Fruit fly (Drosophila melanogaster) whole organism, prepupa: ENCODE data around the gene drm.

Experiments used
- Blimp-1 ChIP-seq: fragments of 200-800 bp; sonication (Bioruptor generic); optimal IDR thresholded peaks from 3 replicates; lab custom pipeline; 2017; ENCODE audit warnings: missing biosample characterization, missing genetic modification characterization, mild to moderate bottlenecking, moderate library complexity, missing genetic modification reagents
- CG10631 ChIP-seq: fragments of 200-800 bp; sonication (Bioruptor generic); optimal IDR thresholded peaks from 2 replicates; lab custom pipeline; 2016; ENCODE audit warnings: missing biosample characterization, missing genetic modification characterization
- CG11294 ChIP-seq: fragments of 200-800 bp; sonication (Bioruptor generic); IDR thresholded peaks from 2 replicates; pipeline ENCODE4 v1.3.6; 2022; ENCODE audit warnings: missing biosample characterization, missing genetic modification characterization
- CG11762 ChIP-seq: fragments of 200-800 bp; sonication (Bioruptor generic); optimal IDR thresholded peaks from 3 replicates; lab custom pipeline; 2016; ENCODE audit warnings: missing biosample characterization, missing genetic modification characterization; ENCODE audit not compliant: insufficient read depth
- CG11902 ChIP-seq: fragments of 200-800 bp; sonication (Bioruptor generic); optimal IDR thresholded peaks from 3 replicates; lab custom pipeline; 2016; ENCODE audit warnings: missing biosample characterization, missing genetic modification characterization
- CG15336 ChIP-seq: fragments of 200-800 bp; sonication (Bioruptor generic); IDR thresholded peaks from 2 replicates; pipeline ENCODE4 v1.3.6; 2022; ENCODE audit warnings: missing biosample characterization, missing genetic modification characterization
- CG1621 ChIP-seq: fragments of 200-800 bp; sonication (Bioruptor generic); optimal IDR thresholded peaks from 3 replicates; lab custom pipeline; 2018; ENCODE audit warnings: missing biosample characterization, mild to moderate bottlenecking, missing genetic modification characterization
- CG16779 ChIP-seq: fragments of 200-800 bp; sonication (Bioruptor generic); optimal IDR thresholded peaks from 3 replicates; lab custom pipeline; 2017; ENCODE audit warnings: missing biosample characterization, mild to moderate bottlenecking, missing genetic modification characterization
- CG31627 ChIP-seq: fragments of 200-800 bp; sonication (Bioruptor generic); optimal IDR thresholded peaks from 3 replicates; lab custom pipeline; 2016; ENCODE audit warnings: missing biosample characterization, missing genetic modification characterization
- CG32006 ChIP-seq: fragments of 200-800 bp; sonication (Bioruptor generic); optimal IDR thresholded peaks from 3 replicates; lab custom pipeline; 2017; ENCODE audit warnings: missing biosample characterization, mild to moderate bottlenecking, missing genetic modification characterization
- CG34406 ChIP-seq: fragments of 200-800 bp; sonication (Bioruptor generic); optimal IDR thresholded peaks from 3 replicates; lab custom pipeline; 2016; ENCODE audit warnings: missing biosample characterization, missing genetic modification characterization
- CG3919 ChIP-seq: fragments of 200-800 bp; sonication (Bioruptor generic); optimal IDR thresholded peaks from 3 replicates; lab custom pipeline; 2016; ENCODE audit warnings: missing biosample characterization, missing genetic modification characterization
- CG4318 ChIP-seq: fragments of 200-800 bp; sonication (Bioruptor generic); optimal IDR thresholded peaks from 3 replicates; lab custom pipeline; 2017; ENCODE audit warnings: missing biosample characterization, mild to moderate bottlenecking, missing genetic modification characterization
- CG6163 ChIP-seq: fragments of 200-800 bp; sonication (Bioruptor generic); IDR thresholded peaks from 3 replicates; pipeline ENCODE4 v1.3.6; 2022; ENCODE audit warnings: missing biosample characterization, missing genetic modification characterization
- CG6276 ChIP-seq: fragments of 200-800 bp; sonication (Bioruptor generic); optimal IDR thresholded peaks from 2 replicates; lab custom pipeline; 2017; ENCODE audit warnings: missing biosample characterization, mild to moderate bottlenecking, missing genetic modification characterization
- CG6808 ChIP-seq: fragments of 200-800 bp; sonication (Bioruptor generic); optimal IDR thresholded peaks from 3 replicates; lab custom pipeline; 2017; ENCODE audit warnings: missing biosample characterization, missing genetic modification characterization, mild to moderate bottlenecking, moderate library complexity, missing genetic modification reagents
- CG6854 ChIP-seq: fragments of 200-800 bp; sonication (Bioruptor generic); optimal IDR thresholded peaks from 2 replicates; lab custom pipeline; 2017; ENCODE audit warnings: missing biosample characterization, mild to moderate bottlenecking, missing genetic modification characterization
- CG8119 ChIP-seq: fragments of 200-800 bp; sonication (Bioruptor generic); IDR thresholded peaks from 3 replicates; pipeline ENCODE4 v1.3.6; 2022; ENCODE audit warnings: missing biosample characterization, missing genetic modification characterization
- CG8319 ChIP-seq: fragments of 200-800 bp; sonication (Bioruptor generic); optimal IDR thresholded peaks from 3 replicates; lab custom pipeline; 2016; ENCODE audit warnings: missing biosample characterization, missing genetic modification characterization
- CG8632 ChIP-seq: fragments of 200-800 bp; sonication (Bioruptor generic); optimal IDR thresholded peaks from 3 replicates; lab custom pipeline; 2016; ENCODE audit warnings: missing biosample characterization, missing genetic modification characterization
- CG9139 ChIP-seq: fragments of 200-800 bp; sonication (Bioruptor generic); optimal IDR thresholded peaks from 3 replicates; lab custom pipeline; 2017; ENCODE audit warnings: missing biosample characterization, mild to moderate bottlenecking, missing genetic modification characterization
- Eip75B ChIP-seq: fragments of 200-800 bp; sonication (Bioruptor generic); optimal IDR thresholded peaks from 3 replicates; lab custom pipeline; 2016; ENCODE audit warnings: missing biosample characterization, missing genetic modification characterization
- Eip93F ChIP-seq: fragments of 200-800 bp; sonication (Bioruptor generic); optimal IDR thresholded peaks from 2 replicates; lab custom pipeline; 2016; ENCODE audit warnings: missing biosample characterization, mild to moderate bottlenecking, missing genetic modification characterization
- Ets21C ChIP-seq: fragments of 200-800 bp; sonication (Bioruptor generic); optimal IDR thresholded peaks from 3 replicates; lab custom pipeline; 2016; ENCODE audit warnings: missing biosample characterization, missing genetic modification characterization
- Ets96B ChIP-seq: fragments of 200-800 bp; optimal IDR thresholded peaks from 2 replicates; lab custom pipeline; 2019; ENCODE audit warnings: missing biosample characterization, mild to moderate bottlenecking, missing genetic modification characterization, moderate library complexity
- Gug ChIP-seq: fragments of 200-800 bp; sonication (Bioruptor generic); IDR thresholded peaks from 2 replicates; pipeline ENCODE4 v1.3.6; 2022; ENCODE audit warnings: missing biosample characterization, missing genetic modification characterization
- Hr38 ChIP-seq: sonication (Bioruptor generic); optimal IDR thresholded peaks from 2 replicates; lab custom pipeline; 2016; ENCODE audit warnings: missing biosample characterization, missing genetic modification characterization
- Hr39 ChIP-seq: fragments of 200-800 bp; sonication (Bioruptor generic); optimal IDR thresholded peaks from 2 replicates; lab custom pipeline; 2016; ENCODE audit warnings: missing biosample characterization, missing genetic modification characterization
- Hr4 ChIP-seq: fragments of 200-800 bp; sonication (Bioruptor generic); optimal IDR thresholded peaks from 3 replicates; lab custom pipeline; 2016; ENCODE audit warnings: missing biosample characterization, missing genetic modification characterization
- Lpt ChIP-seq: fragments of 200-800 bp; sonication (Bioruptor generic); optimal IDR thresholded peaks from 3 replicates; lab custom pipeline; 2016; ENCODE audit warnings: missing biosample characterization, missing genetic modification characterization
- Met ChIP-seq: fragments of 200-800 bp; sonication (Bioruptor generic); optimal IDR thresholded peaks from 3 replicates; lab custom pipeline; 2016; ENCODE audit warnings: missing biosample characterization, missing genetic modification characterization
- OdsH ChIP-seq: fragments of 200-800 bp; sonication (Bioruptor generic); optimal IDR thresholded peaks from 3 replicates; lab custom pipeline; 2016; ENCODE audit warnings: missing biosample characterization, missing genetic modification characterization
- Smox ChIP-seq: fragments of 200-800 bp; sonication (Bioruptor generic); optimal IDR thresholded peaks from 3 replicates; lab custom pipeline; 2016; ENCODE audit warnings: missing biosample characterization, missing genetic modification characterization
- Sox102F ChIP-seq: fragments of 200-800 bp; sonication (Bioruptor generic); optimal IDR thresholded peaks from 2 replicates; lab custom pipeline; 2016; ENCODE audit warnings: missing biosample characterization, mild to moderate bottlenecking, missing genetic modification characterization
- Sox15 ChIP-seq: fragments of 200-800 bp; sonication (Bioruptor generic); optimal IDR thresholded peaks from 3 replicates; lab custom pipeline; 2016; ENCODE audit warnings: missing biosample characterization, missing genetic modification characterization
- achi ChIP-seq: fragments of 200-800 bp; sonication (Bioruptor generic); optimal IDR thresholded peaks from 3 replicates; lab custom pipeline; 2016; ENCODE audit warnings: missing biosample characterization, missing genetic modification characterization
- cyc ChIP-seq: fragments of 200-800 bp; sonication (Bioruptor generic); optimal IDR thresholded peaks from 3 replicates; lab custom pipeline; 2016; ENCODE audit warnings: missing biosample characterization, missing genetic modification characterization
- dac ChIP-seq: fragments of 200-800 bp; sonication (Bioruptor generic); optimal IDR thresholded peaks from 2 replicates; lab custom pipeline; 2017; ENCODE audit warnings: missing biosample characterization, mild to moderate bottlenecking, missing genetic modification characterization
- dsx ChIP-seq: fragments of 200-800 bp; optimal IDR thresholded peaks from 3 replicates; lab custom pipeline; 2019; ENCODE audit warnings: missing biosample characterization, mild to moderate bottlenecking, missing genetic modification characterization, moderate library complexity; ENCODE audit not compliant: poor library complexity, severe bottlenecking
- esn ChIP-seq: fragments of 200-800 bp; sonication (Bioruptor generic); optimal IDR thresholded peaks from 2 replicates; lab custom pipeline; 2016; ENCODE audit warnings: missing biosample characterization, mild to moderate bottlenecking, missing genetic modification characterization, moderate library complexity
- fd85E ChIP-seq: fragments of 200-800 bp; sonication (Bioruptor generic); optimal IDR thresholded peaks from 3 replicates; lab custom pipeline; 2016; ENCODE audit warnings: missing biosample characterization, missing genetic modification characterization
- fkh ChIP-seq: fragments of 200-800 bp; sonication (Bioruptor generic); optimal IDR thresholded peaks from 3 replicates; lab custom pipeline; 2017; ENCODE audit warnings: missing biosample characterization, mild to moderate bottlenecking, missing genetic modification characterization, moderate library complexity
- lz ChIP-seq: fragments of 200-800 bp; sonication (Bioruptor generic); optimal IDR thresholded peaks from 3 replicates; lab custom pipeline; 2016; ENCODE audit warnings: missing biosample characterization, missing genetic modification characterization
- net ChIP-seq: fragments of 200-800 bp; sonication (Bioruptor generic); optimal IDR thresholded peaks from 3 replicates; lab custom pipeline; 2016; ENCODE audit warnings: missing biosample characterization, missing genetic modification characterization
- salr ChIP-seq, 2 experiments: fragments of 200-800 bp; sonication (Bioruptor generic); optimal IDR thresholded peaks; 3 replicates each; lab custom pipeline; 2016 to 2018; ENCODE audit warnings: missing biosample characterization in 2 of 2, missing genetic modification characterization in 2 of 2, mild to moderate bottlenecking in 1 of 2
- ss ChIP-seq, 2 experiments: fragments of 200-800 bp; sonication (Bioruptor generic); optimal IDR thresholded peaks; 2 replicates in 1 of 2; 3 replicates in 1 of 2; lab custom pipeline; 2017 to 2018; ENCODE audit warnings: mild to moderate bottlenecking in 2 of 2, missing biosample characterization in 2 of 2, missing genetic modification characterization in 2 of 2, moderate library complexity in 1 of 2
- vri ChIP-seq: fragments of 200-800 bp; sonication (Bioruptor generic); optimal IDR thresholded peaks from 3 replicates; lab custom pipeline; 2016; ENCODE audit warnings: missing biosample characterization, mild to moderate bottlenecking, missing genetic modification characterization

Gene drm

DNA sequence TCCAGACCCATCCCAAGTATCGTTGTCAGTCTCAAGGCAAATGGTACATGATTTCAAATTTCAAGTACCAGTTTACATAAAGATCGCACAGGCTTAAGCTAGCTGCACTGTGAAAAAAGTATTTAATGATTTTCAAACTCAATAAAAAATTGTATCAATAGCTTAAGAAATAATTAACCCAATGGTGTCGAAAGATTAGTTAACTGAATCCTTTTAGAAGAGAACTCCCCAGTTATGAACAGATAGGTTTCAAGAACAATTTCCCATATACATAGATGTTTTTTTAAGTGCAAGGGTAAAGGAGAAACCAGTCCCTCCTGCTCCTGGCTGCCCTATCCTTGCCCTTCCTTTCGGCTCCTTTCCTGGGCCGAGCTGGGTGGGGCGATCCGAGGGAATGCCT lies 43.6 kb downstream of the drm start (continued):
- peak; percentile 71 for TF ChIP-seq Eip75B (GFP tag; lab: Kevin White, UChicago)
- no peak for TF ChIP-seq dac
- TF ChIP-seq Met (GFP tag; lab: Kevin White, UChicago), result peak; percentile 20
- no peak for TF ChIP-seq Blimp-1
- no peak for TF ChIP-seq CG6854 (GFP tag; lab: Kevin White, UChicago)
- TF ChIP-seq CG11762 (GFP tag; lab: Kevin White, UChicago), result no peak
- TF ChIP-seq CG9139 (GFP tag; lab: Kevin White, UChicago), result peak; percentile 60

DNA sequence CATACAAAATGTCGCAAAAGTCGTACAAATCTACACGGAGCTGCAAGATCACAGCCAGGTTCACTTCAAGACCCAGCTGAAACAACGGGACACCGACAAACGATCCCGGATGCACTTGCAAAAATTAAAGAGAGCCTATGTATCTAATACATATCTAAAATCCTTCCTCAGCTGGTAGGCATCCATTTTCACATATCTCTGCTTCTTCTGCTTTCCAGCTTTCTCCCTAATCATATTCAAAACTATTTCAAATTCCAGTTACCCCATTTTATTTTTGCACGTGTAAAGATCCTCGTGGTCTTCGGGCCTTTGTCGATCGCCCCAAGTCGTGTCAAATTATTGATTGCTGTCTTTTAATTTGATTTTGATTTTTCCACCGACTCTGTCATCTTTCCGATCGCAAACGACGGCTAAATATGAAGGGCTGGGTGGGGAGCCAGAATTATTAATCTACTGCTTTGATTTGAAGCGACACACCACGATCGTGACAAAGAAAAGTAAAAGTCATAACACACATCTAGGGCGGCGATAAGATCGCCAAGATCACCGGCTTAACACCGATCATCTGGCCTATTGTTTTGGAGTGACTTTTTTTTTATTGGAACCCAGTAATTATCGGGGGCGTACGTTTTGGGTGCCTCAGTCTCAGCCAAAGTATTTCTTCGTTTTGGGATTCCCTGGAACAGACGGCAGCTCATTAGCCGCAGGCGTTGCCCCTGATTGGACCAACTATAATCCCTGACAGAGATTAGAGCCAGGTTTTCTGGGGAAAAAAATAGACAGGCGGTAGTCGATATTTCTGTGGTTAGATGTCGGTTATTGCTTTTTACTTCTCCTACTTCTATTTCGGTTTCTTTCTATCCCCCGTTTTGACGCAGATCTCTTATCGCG lies 44.6 kb downstream of the drm start:
- TF ChIP-seq CG16779 (tag; lab: Kevin White, UChicago) (no peak), Hr38 (GFP tag; lab: Kevin White, UChicago) (no peak), OdsH (GFP tag; lab: Kevin White, UChicago) (peak; percentile 28), cyc (GFP tag; lab: Kevin White, UChicago) (peak; percentile 49), CG4318 (GFP tag; lab: Kevin White, UChicago) (no peak), CG34406 (GFP tag; lab: Kevin White, UChicago) (no peak), net (GFP tag; lab: Kevin White, UChicago) (no peak), CG1621 (tag; lab: Kevin White, UChicago) (no peak), CG6163 (peak; percentile 65), Eip75B (GFP tag; lab: Kevin White, UChicago) (peak; percentile 36), achi (peak; percentile 2), CG9139 (GFP tag; lab: Kevin White, UChicago) (no peak), Sox15 (no peak), esn (peak; percentile 45), Gug (GFP tag; lab: Robert Waterston, UW) (no peak), CG11902 (GFP tag; lab: Kevin White, UChicago) (peak; percentile 16), CG32006 (GFP tag; lab: Kevin White, UChicago) (peak; percentile 21), CG6276 (GFP tag; lab: Kevin White, UChicago) (no peak), Sox102F (GFP tag; lab: Kevin White, UChicago) (peak; percentile 35), fd85E (no peak), CG8119 (GFP tag; lab: Robert Waterston, UW) (0 out of 3 replicates have a peak, but pooled peaks have one; percentile 28), Hr4 (GFP tag; lab: Kevin White, UChicago) (no peak), lz (GFP tag; lab: Kevin White, UChicago) (peak; percentile 37), Ets96B (tag; lab: Kevin White, UChicago) (peak; percentile 63), ss (GFP tag; optimal IDR thresholded peaks at IDR 0.05; lab: Kevin White, UChicago) (no peak), dsx (GFP tag; lab: Kevin White, UChicago) (peak; percentile 24), CG6808 (GFP tag; lab: Kevin White, UChicago) (peak; percentile 38), dac (no peak), Ets21C (GFP tag; lab: Kevin White, UChicago) (no peak), salr (GFP tag; optimal IDR thresholded peaks at IDR 0.05; lab: Kevin White, UChicago) (no peak), Met (GFP tag; lab: Kevin White, UChicago) (peak; percentile 58), CG8632 (GFP tag; lab: Kevin White, UChicago) (peak; percentile 2), CG15336 (GFP tag; lab: Robert Waterston, UW) (no peak), CG3919 (GFP tag; lab: Kevin White, UChicago) (peak; percentile 47), CG10631 (peak; percentile 17), CG6854 (GFP tag; lab: Kevin White, UChicago) (no peak), CG8319 (GFP tag; lab: Kevin White, UChicago) (no peak), fkh (GFP tag; lab: Kevin White, UChicago) (no peak), Hr39 (GFP tag; lab: Kevin White, UChicago) (peak; percentile 59), CG31627 (GFP tag; lab: Kevin White, UChicago) (peak; percentile 58), Smox (GFP tag; lab: Kevin White, UChicago) (peak; percentile 22), vri (GFP tag; lab: Kevin White, UChicago) (no peak), Eip93F (no peak), CG11294 (GFP tag; lab: Robert Waterston, UW) (no peak), Lpt (no peak)
